Worm (Caenorhabditis elegans): ENCODE data around the gene set-30.

Gene set-30

ce11 chrX:5024300-5024699, 25.2 kb downstream of the set-30 start, which contains the start of gene ZC449.1:
Gene ZC449.1, plus strand, starts transcription at chrX:5024420.
- TF ChIP-seq aly-1 (tag; optimal IDR thresholded peaks at IDR 0.05) (no peak), ceh-36 (tag; optimal IDR thresholded peaks at IDR 0.05) (no peak), tbx-37 (GFP tag; conservative IDR thresholded peaks at IDR 0.05) (no peak), hmbx-1 (tag; optimal IDR thresholded peaks at IDR 0.05) (no peak), tra-4 (tag; optimal IDR thresholded peaks at IDR 0.05) (no peak), B0310.2 (tag; optimal IDR thresholded peaks at IDR 0.05) (no peak), hnd-1 (tag; optimal IDR thresholded peaks at IDR 0.05) (no peak), ama-1 (optimal IDR thresholded peaks at IDR 0.05) (no peak), F13C5.2 (tag; optimal IDR thresholded peaks at IDR 0.05) (no peak), scrt-1 (GFP tag; IDR thresholded peaks at IDR 0.05) (no peak), sea-1 (GFP tag; conservative IDR thresholded peaks at IDR 0.05) (no peak), ceh-13 (GFP tag; optimal IDR thresholded peaks at IDR 0.05) (no peak)

DNA sequence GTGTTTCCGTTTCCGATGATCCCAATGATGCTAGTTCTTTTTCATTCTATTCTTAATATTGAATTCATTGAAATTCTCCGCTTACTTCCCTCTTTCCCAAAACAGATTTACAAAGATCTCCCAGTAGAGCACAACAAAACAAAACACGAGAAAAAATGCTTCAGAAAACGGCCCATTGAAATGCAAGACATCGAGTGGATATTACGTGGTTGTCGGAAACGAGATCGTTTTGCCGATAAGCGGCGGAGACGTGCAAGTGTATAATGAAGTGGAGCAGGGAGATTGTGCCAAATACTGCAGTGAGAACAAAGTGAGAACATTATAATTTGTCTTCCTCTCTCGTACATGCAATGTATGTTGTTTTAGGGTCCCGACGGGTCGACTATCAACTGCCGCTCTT, 27.4 kb downstream of the set-30 start:
- TF ChIP-seq ceh-36 (tag; optimal IDR thresholded peaks at IDR 0.05), result no peak
- no peak for TF ChIP-seq ama-1 (optimal IDR thresholded peaks at IDR 0.05)
- no peak for TF ChIP-seq tbx-37 (GFP tag; conservative IDR thresholded peaks at IDR 0.05)
- no peak for TF ChIP-seq aly-1 (tag; optimal IDR thresholded peaks at IDR 0.05)
- TF ChIP-seq tbx-11 (GFP tag; IDR thresholded peaks at IDR 0.05), result no peak
- TF ChIP-seq hnd-1 (tag; optimal IDR thresholded peaks at IDR 0.05), result no peak
- TF ChIP-seq hmg-4 (GFP tag; optimal IDR thresholded peaks at IDR 0.05), result no peak
- no peak for TF ChIP-seq flt-1 (GFP tag; IDR thresholded peaks at IDR 0.05)
- no peak for TF ChIP-seq ets-7 (tag; optimal IDR thresholded peaks at IDR 0.05)
- TF ChIP-seq B0310.2 (tag; optimal IDR thresholded peaks at IDR 0.05), result no peak
- no peak for TF ChIP-seq hmbx-1 (tag; optimal IDR thresholded peaks at IDR 0.05)
- no peak for TF ChIP-seq F13C5.2 (tag; optimal IDR thresholded peaks at IDR 0.05)
- TF ChIP-seq pes-1 (GFP tag; IDR thresholded peaks at IDR 0.05), result no peak
- no peak for TF ChIP-seq scrt-1 (GFP tag; IDR thresholded peaks at IDR 0.05)
- TF ChIP-seq ceh-13 (GFP tag; optimal IDR thresholded peaks at IDR 0.05), result no peak
- no peak for TF ChIP-seq sea-1 (GFP tag; conservative IDR thresholded peaks at IDR 0.05)
- no peak for TF ChIP-seq tra-4 (tag; optimal IDR thresholded peaks at IDR 0.05)

DNA sequence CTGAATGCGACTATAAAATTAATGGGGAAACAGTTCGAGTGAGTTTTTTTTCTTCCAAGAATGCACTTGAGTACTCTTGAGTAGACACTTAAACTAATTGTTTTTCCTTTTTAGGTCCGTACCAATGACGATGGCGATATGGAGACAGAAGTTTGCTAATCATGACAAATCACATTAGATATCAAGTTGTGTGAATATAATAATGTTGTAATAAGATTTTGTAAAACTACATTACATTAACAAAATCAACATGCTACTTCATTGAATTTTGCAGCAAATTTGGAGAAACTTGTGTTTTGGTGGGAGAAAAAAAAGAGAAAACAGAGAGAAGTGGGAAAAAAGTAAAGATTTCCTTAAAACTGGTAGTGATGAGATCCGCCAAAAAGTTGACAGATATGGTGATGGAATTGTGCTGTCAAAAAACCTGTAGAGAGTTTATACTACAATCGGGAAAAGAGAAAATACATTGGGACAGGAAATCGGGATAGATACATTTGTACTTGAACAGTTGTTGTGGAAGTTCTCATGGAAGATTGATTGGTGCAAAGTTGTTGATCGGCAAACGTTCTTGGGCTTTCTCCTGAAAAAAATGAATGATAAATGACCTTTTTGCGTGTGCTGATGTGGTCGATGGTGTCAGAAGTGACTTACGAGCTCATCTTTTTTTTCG, 29.0 kb downstream of the set-30 start:
- TF ChIP-seq B0310.2 (tag; optimal IDR thresholded peaks at IDR 0.05) (no peak), scrt-1 (GFP tag; IDR thresholded peaks at IDR 0.05) (no peak), pes-1 (GFP tag; IDR thresholded peaks at IDR 0.05) (no peak), tra-4 (tag; optimal IDR thresholded peaks at IDR 0.05) (no peak), ceh-36 (tag; optimal IDR thresholded peaks at IDR 0.05) (no peak), hmbx-1 (tag; optimal IDR thresholded peaks at IDR 0.05) (no peak), hmg-4 (GFP tag; optimal IDR thresholded peaks at IDR 0.05) (no peak), aly-1 (tag; optimal IDR thresholded peaks at IDR 0.05) (no peak), ceh-13 (GFP tag; optimal IDR thresholded peaks at IDR 0.05) (no peak)

- TF ChIP-seq flt-1 (GFP tag; IDR thresholded peaks at IDR 0.05), result no peak
- TF ChIP-seq aly-1 (tag; optimal IDR thresholded peaks at IDR 0.05), result no peak
- no peak for TF ChIP-seq B0310.2 (tag; optimal IDR thresholded peaks at IDR 0.05)
These were observed 29.5 kb downstream of the set-30 start for ce11 chrX:5028593-5028955.

DNA sequence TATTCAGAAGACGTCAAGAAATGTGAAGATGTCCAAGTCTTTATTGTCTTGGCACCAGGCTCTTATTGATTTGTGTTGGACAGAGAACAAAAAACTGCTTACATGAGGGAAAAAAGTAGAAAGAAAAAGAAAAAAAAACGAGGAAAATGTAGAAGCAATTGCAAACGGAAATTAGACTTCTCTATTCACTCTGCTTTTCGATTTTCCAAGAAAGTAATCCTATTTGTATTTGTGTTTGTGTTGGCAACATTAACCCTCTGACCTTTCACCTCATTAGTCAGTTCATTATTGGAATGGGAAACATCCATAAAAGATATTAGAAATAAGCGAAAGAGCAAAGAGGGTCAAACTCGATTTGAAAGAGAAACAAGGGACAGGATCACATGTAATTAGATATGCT, 32.7 kb downstream of the set-30 start:
- TF ChIP-seq pes-1 (GFP tag; IDR thresholded peaks at IDR 0.05), result no peak

- TF ChIP-seq tra-4 (tag; optimal IDR thresholded peaks at IDR 0.05), result no peak
- TF ChIP-seq F13C5.2 (tag; optimal IDR thresholded peaks at IDR 0.05), result no peak
- TF ChIP-seq ceh-13 (GFP tag; optimal IDR thresholded peaks at IDR 0.05), result no peak
- TF ChIP-seq tbx-11 (GFP tag; IDR thresholded peaks at IDR 0.05), result no peak
- no peak for TF ChIP-seq pes-1 (GFP tag; IDR thresholded peaks at IDR 0.05)
- no peak for TF ChIP-seq ama-1 (optimal IDR thresholded peaks at IDR 0.05)
- TF ChIP-seq B0310.2 (tag; optimal IDR thresholded peaks at IDR 0.05), result no peak
- TF ChIP-seq hmg-4 (GFP tag; optimal IDR thresholded peaks at IDR 0.05), result no peak
- no peak for TF ChIP-seq sea-1 (GFP tag; conservative IDR thresholded peaks at IDR 0.05)
- TF ChIP-seq ceh-36 (tag; optimal IDR thresholded peaks at IDR 0.05), result no peak
- TF ChIP-seq scrt-1 (GFP tag; IDR thresholded peaks at IDR 0.05), result no peak
- no peak for TF ChIP-seq hnd-1 (tag; optimal IDR thresholded peaks at IDR 0.05)
- TF ChIP-seq tbx-37 (GFP tag; conservative IDR thresholded peaks at IDR 0.05), result no peak
- no peak for TF ChIP-seq hmbx-1 (tag; optimal IDR thresholded peaks at IDR 0.05)
- TF ChIP-seq aly-1 (tag; optimal IDR thresholded peaks at IDR 0.05), result no peak
- no peak for TF ChIP-seq ets-7 (tag; optimal IDR thresholded peaks at IDR 0.05)
- no peak for TF ChIP-seq flt-1 (GFP tag; IDR thresholded peaks at IDR 0.05)
These were observed 34.8 kb downstream of the set-30 start, which contains the start of gene ZC449.4 for ce11 chrX:5033868-5034267. Gene ZC449.4, minus strand, starts transcription at chrX:5033968.

- no peak for TF ChIP-seq tbx-37 (GFP tag; conservative IDR thresholded peaks at IDR 0.05)
- TF ChIP-seq aly-1 (tag; optimal IDR thresholded peaks at IDR 0.05), result no peak
- no peak for TF ChIP-seq scrt-1 (GFP tag; IDR thresholded peaks at IDR 0.05)
- no peak for TF ChIP-seq hnd-1 (tag; optimal IDR thresholded peaks at IDR 0.05)
- no peak for TF ChIP-seq F13C5.2 (tag; optimal IDR thresholded peaks at IDR 0.05)
- TF ChIP-seq ceh-13 (GFP tag; optimal IDR thresholded peaks at IDR 0.05), result no peak
- no peak for TF ChIP-seq hmg-4 (GFP tag; optimal IDR thresholded peaks at IDR 0.05)
These were observed 38.6 kb downstream of the set-30 start, which contains the start of gene ZC449.5 for ce11 chrX:5037673-5038072. Gene ZC449.5, minus strand, starts transcription at chrX:5037773.

DNA sequence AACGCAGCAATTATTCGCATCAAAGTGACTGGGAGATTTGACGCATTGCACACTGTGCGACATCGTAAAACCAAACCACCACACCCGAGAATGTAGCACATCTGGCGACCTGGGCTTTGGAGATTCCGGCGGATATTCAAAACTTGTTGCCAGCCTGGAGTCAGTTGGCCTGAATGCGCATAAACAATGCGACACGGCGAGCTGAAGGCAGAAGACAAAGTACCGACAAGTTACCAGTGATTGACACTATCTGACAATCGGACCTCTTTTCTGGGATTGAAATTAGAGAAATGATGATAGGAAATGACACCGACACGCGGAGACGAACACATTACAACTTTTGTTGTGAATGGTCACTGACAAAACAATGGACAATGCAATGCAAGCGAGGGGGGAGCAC, 39.7 kb downstream of the set-30 start:
- no peak for TF ChIP-seq B0310.2 (tag; optimal IDR thresholded peaks at IDR 0.05)
- no peak for TF ChIP-seq sea-1 (GFP tag; conservative IDR thresholded peaks at IDR 0.05)
- TF ChIP-seq hmg-4 (GFP tag; optimal IDR thresholded peaks at IDR 0.05), result no peak
- no peak for TF ChIP-seq ama-1 (optimal IDR thresholded peaks at IDR 0.05)
- no peak for TF ChIP-seq tbx-11 (GFP tag; IDR thresholded peaks at IDR 0.05)
- no peak for TF ChIP-seq flt-1 (GFP tag; IDR thresholded peaks at IDR 0.05)
- TF ChIP-seq ceh-36 (tag; optimal IDR thresholded peaks at IDR 0.05), result no peak
- no peak for TF ChIP-seq F13C5.2 (tag; optimal IDR thresholded peaks at IDR 0.05)
- TF ChIP-seq aly-1 (tag; optimal IDR thresholded peaks at IDR 0.05), result no peak
- no peak for TF ChIP-seq ceh-13 (GFP tag; optimal IDR thresholded peaks at IDR 0.05)
- TF ChIP-seq hnd-1 (tag; optimal IDR thresholded peaks at IDR 0.05), result no peak
- no peak for TF ChIP-seq pes-1 (GFP tag; IDR thresholded peaks at IDR 0.05)
- TF ChIP-seq tra-4 (tag; optimal IDR thresholded peaks at IDR 0.05), result no peak
- TF ChIP-seq tbx-37 (GFP tag; conservative IDR thresholded peaks at IDR 0.05), result no peak

All from whole organism, early embryonic.